Worm (Caenorhabditis elegans): ENCODE measurements around the gene tsp-11.
"Not testable (repeated sequence)": the region's sequence is repeated elsewhere in the genome, so short reads cannot be mapped to it uniquely, and the experiment has no call there.

Gene tsp-11

ce11 chrX:9183836-9184235 is 20.9 kb downstream of the tsp-11 start, which contains the start of gene Y81B9A.2:
Y81B9A.2 (plus strand) TSS chrX:9184136.
- no peak for TF ChIP-seq tab-1 (GFP tag; IDR thresholded peaks at IDR 0.05)

ce11 chrX:9191795-9192494 is 29.0 kb downstream of the tsp-11 start, which contains the start of gene Y81B9A.1:
Y81B9A.1 (plus strand) TSS chrX:9192444.
- TF ChIP-seq ztf-23 (GFP tag; IDR thresholded peaks at IDR 0.05) (no peak), flt-1 (GFP tag; IDR thresholded peaks at IDR 0.05) (0 out of 2 replicates have a peak, but pooled peaks have one; percentile 6), T22C8.4 (GFP tag; IDR thresholded peaks at IDR 0.05) (no peak)

ce11 chrX:9194081-9194480 is 31.1 kb downstream of the tsp-11 start:
- TF ChIP-seq ztf-23 (GFP tag; IDR thresholded peaks at IDR 0.05): no peak
- TF ChIP-seq tab-1 (GFP tag; IDR thresholded peaks at IDR 0.05): no peak
- TF ChIP-seq klf-2 (GFP tag; conservative IDR thresholded peaks at IDR 0.05): no peak

- TF ChIP-seq med-1 (GFP tag; optimal IDR thresholded peaks at IDR 0.05; ENCODE audit: insufficient read depth): no peak
- TF ChIP-seq ztf-23 (GFP tag; IDR thresholded peaks at IDR 0.05): no peak
- no peak for TF ChIP-seq T22C8.4 (GFP tag; IDR thresholded peaks at IDR 0.05)
- TF ChIP-seq flt-1 (GFP tag; IDR thresholded peaks at IDR 0.05): no peak
- TF ChIP-seq ref-1 (GFP tag; conservative IDR thresholded peaks at IDR 0.05): no peak
- TF ChIP-seq ztf-29 (GFP tag; IDR thresholded peaks at IDR 0.05): no peak
- no peak for TF ChIP-seq tab-1 (GFP tag; IDR thresholded peaks at IDR 0.05)
- no peak for TF ChIP-seq cog-1 (tag; optimal IDR thresholded peaks at IDR 0.05)
- TF ChIP-seq klf-2 (GFP tag; conservative IDR thresholded peaks at IDR 0.05): no peak
Observed at ce11 chrX:9195375-9196098, 32.6 kb downstream of the tsp-11 start.

- not testable (repeated sequence) for TF ChIP-seq ztf-23 (GFP tag; IDR thresholded peaks at IDR 0.05); flt-1 (GFP tag; IDR thresholded peaks at IDR 0.05); klf-2 (GFP tag; conservative IDR thresholded peaks at IDR 0.05)
Observed at ce11 chrX:9203468-9203867, 40.5 kb downstream of the tsp-11 start, which contains the start of gene crb-3. crb-3 (plus strand) TSS chrX:9203768.

ce11 chrX:9204986-9205385 is 42.0 kb downstream of the tsp-11 start:
- TF ChIP-seq cog-1 (tag; optimal IDR thresholded peaks at IDR 0.05): no peak
- no peak for TF ChIP-seq klf-2 (GFP tag; conservative IDR thresholded peaks at IDR 0.05)
- TF ChIP-seq flt-1 (GFP tag; IDR thresholded peaks at IDR 0.05): no peak
- no peak for TF ChIP-seq ztf-29 (GFP tag; IDR thresholded peaks at IDR 0.05)
- TF ChIP-seq ref-1 (GFP tag; conservative IDR thresholded peaks at IDR 0.05): no peak
- TF ChIP-seq ztf-23 (GFP tag; IDR thresholded peaks at IDR 0.05): no peak
- TF ChIP-seq T22C8.4 (GFP tag; IDR thresholded peaks at IDR 0.05): no peak
- no peak for TF ChIP-seq med-1 (GFP tag; optimal IDR thresholded peaks at IDR 0.05; ENCODE audit: insufficient read depth)
- TF ChIP-seq tab-1 (GFP tag; IDR thresholded peaks at IDR 0.05): no peak

- TF ChIP-seq ztf-29 (GFP tag; IDR thresholded peaks at IDR 0.05): no peak
- no peak for TF ChIP-seq med-1 (GFP tag; optimal IDR thresholded peaks at IDR 0.05; ENCODE audit: insufficient read depth)
- TF ChIP-seq klf-2 (GFP tag; conservative IDR thresholded peaks at IDR 0.05): no peak
- no peak for TF ChIP-seq tab-1 (GFP tag; IDR thresholded peaks at IDR 0.05)
- TF ChIP-seq cog-1 (tag; optimal IDR thresholded peaks at IDR 0.05): no peak
- TF ChIP-seq ztf-23 (GFP tag; IDR thresholded peaks at IDR 0.05): no peak
- TF ChIP-seq T22C8.4 (GFP tag; IDR thresholded peaks at IDR 0.05): no peak
- TF ChIP-seq flt-1 (GFP tag; IDR thresholded peaks at IDR 0.05): no peak
- no peak for TF ChIP-seq ref-1 (GFP tag; conservative IDR thresholded peaks at IDR 0.05)
Observed at ce11 chrX:9206731-9207130, 43.8 kb downstream of the tsp-11 start.

- TF ChIP-seq T22C8.4 (GFP tag; IDR thresholded peaks at IDR 0.05) (no peak), ref-1 (GFP tag; conservative IDR thresholded peaks at IDR 0.05) (no peak), ztf-23 (GFP tag; IDR thresholded peaks at IDR 0.05) (no peak), med-1 (GFP tag; optimal IDR thresholded peaks at IDR 0.05; ENCODE audit: insufficient read depth) (no peak), cog-1 (tag; optimal IDR thresholded peaks at IDR 0.05) (no peak), ztf-29 (GFP tag; IDR thresholded peaks at IDR 0.05) (no peak), tab-1 (GFP tag; IDR thresholded peaks at IDR 0.05) (no peak), flt-1 (GFP tag; IDR thresholded peaks at IDR 0.05) (no peak), klf-2 (GFP tag; conservative IDR thresholded peaks at IDR 0.05) (no peak)
Observed at ce11 chrX:9208492-9208891, 45.5 kb downstream of the tsp-11 start.

ce11 chrX:9208933-9209332 is 46.0 kb downstream of the tsp-11 start:
- no peak for TF ChIP-seq flt-1 (GFP tag; IDR thresholded peaks at IDR 0.05)
- TF ChIP-seq ref-1 (GFP tag; conservative IDR thresholded peaks at IDR 0.05): no peak
- TF ChIP-seq klf-2 (GFP tag; conservative IDR thresholded peaks at IDR 0.05): no peak
- TF ChIP-seq T22C8.4 (GFP tag; IDR thresholded peaks at IDR 0.05): no peak
- no peak for TF ChIP-seq ztf-23 (GFP tag; IDR thresholded peaks at IDR 0.05)
- TF ChIP-seq tab-1 (GFP tag; IDR thresholded peaks at IDR 0.05): no peak
- no peak for TF ChIP-seq cog-1 (tag; optimal IDR thresholded peaks at IDR 0.05)
- TF ChIP-seq med-1 (GFP tag; optimal IDR thresholded peaks at IDR 0.05; ENCODE audit: insufficient read depth): no peak
- no peak for TF ChIP-seq ztf-29 (GFP tag; IDR thresholded peaks at IDR 0.05)

ce11 chrX:9210086-9210485 is 47.1 kb downstream of the tsp-11 start:
- TF ChIP-seq ztf-23 (GFP tag; IDR thresholded peaks at IDR 0.05): no peak
- TF ChIP-seq T22C8.4 (GFP tag; IDR thresholded peaks at IDR 0.05): no peak
- no peak for TF ChIP-seq ztf-29 (GFP tag; IDR thresholded peaks at IDR 0.05)
- TF ChIP-seq flt-1 (GFP tag; IDR thresholded peaks at IDR 0.05): no peak
- no peak for TF ChIP-seq klf-2 (GFP tag; conservative IDR thresholded peaks at IDR 0.05)
- no peak for TF ChIP-seq ref-1 (GFP tag; conservative IDR thresholded peaks at IDR 0.05)
- TF ChIP-seq cog-1 (tag; optimal IDR thresholded peaks at IDR 0.05): no peak
- TF ChIP-seq med-1 (GFP tag; optimal IDR thresholded peaks at IDR 0.05; ENCODE audit: insufficient read depth): no peak
- no peak for TF ChIP-seq tab-1 (GFP tag; IDR thresholded peaks at IDR 0.05)

All from whole organism, midembryonic.